Worm (Caenorhabditis elegans) whole organism, L3 larva: ENCODE data around the gene lips-11.

Experiments used
- R02D3.7 ChIP-seq: fragments of 150-350 bp; optimal IDR thresholded peaks from 2 replicates; lab custom pipeline; 2014; ENCODE audit warnings: missing biosample characterization, missing genetic modification characterization
- ZK546.5 ChIP-seq: sonication (generic microtip); optimal IDR thresholded peaks from 2 replicates; lab custom pipeline; 2017; ENCODE audit warnings: missing biosample characterization, missing genetic modification characterization
- aly-2 ChIP-seq: fragments of 150-350 bp; optimal IDR thresholded peaks from 2 replicates; lab custom pipeline; 2014; ENCODE audit warnings: missing biosample characterization, missing genetic modification characterization
- ama-1 ChIP-seq: fragments of 150-350 bp; optimal IDR thresholded peaks from 2 replicates; lab custom pipeline; 2018
- ceh-28 ChIP-seq: fragments of 150-350 bp; optimal IDR thresholded peaks from 2 replicates; lab custom pipeline; 2014; ENCODE audit warnings: missing biosample characterization, missing genetic modification reagents, missing genetic modification characterization
- ceh-82 ChIP-seq: fragments of 150-350 bp; optimal IDR thresholded peaks from 2 replicates; lab custom pipeline; 2014; ENCODE audit warnings: missing biosample characterization, missing genetic modification characterization
- daf-12 ChIP-seq: fragments of 150-350 bp; optimal IDR thresholded peaks from 2 replicates; lab custom pipeline; 2014; ENCODE audit warnings: missing biosample characterization, missing genetic modification reagents, missing genetic modification characterization
- egl-27 ChIP-seq: sonication (generic microtip); optimal IDR thresholded peaks from 4 replicates; lab custom pipeline; 2017; ENCODE audit warnings: missing biosample characterization, missing genetic modification reagents, missing genetic modification characterization
- elt-2 ChIP-seq: sonication (generic microtip); optimal IDR thresholded peaks from 2 replicates; lab custom pipeline; 2016; ENCODE audit warnings: missing genetic modification reagents, mild to moderate bottlenecking, missing genetic modification characterization, missing compliant biosample characterization
- elt-3 ChIP-seq, 3 experiments: fragments of 150-350 bp in 1 of 3; sonication (generic microtip) in 2 of 3; optimal IDR thresholded peaks; 2 replicates in 2 of 3; 4 replicates in 1 of 3; lab custom pipeline; 2014 to 2017; ENCODE audit warnings: missing biosample characterization in 3 of 3, missing genetic modification characterization in 3 of 3
- eor-1 ChIP-seq, 2 experiments: fragments of 150-350 bp; optimal IDR thresholded peaks; 2 replicates each; lab custom pipeline; 2014 to 2018; ENCODE audit warnings: missing biosample characterization in 2 of 2, missing genetic modification characterization in 2 of 2
- fkh-10 ChIP-seq: sonication (generic microtip); optimal IDR thresholded peaks from 2 replicates; lab custom pipeline; 2017; ENCODE audit warnings: missing biosample characterization, missing genetic modification reagents, missing genetic modification characterization
- fkh-2 ChIP-seq: fragments of 150-350 bp; optimal IDR thresholded peaks from 2 replicates; lab custom pipeline; 2014; ENCODE audit warnings: missing biosample characterization, missing genetic modification reagents, missing genetic modification characterization
- jun-1 ChIP-seq: fragments of 150-350 bp; optimal IDR thresholded peaks from 2 replicates; lab custom pipeline; 2014; ENCODE audit warnings: missing biosample characterization, missing genetic modification reagents, missing genetic modification characterization
- lin-15B ChIP-seq: fragments of 150-350 bp; optimal IDR thresholded peaks from 2 replicates; lab custom pipeline; 2014; ENCODE audit warnings: missing biosample characterization, missing genetic modification characterization
- lin-39 ChIP-seq: fragments of 150-350 bp; optimal IDR thresholded peaks from 2 replicates; lab custom pipeline; 2018; ENCODE audit warnings: missing biosample characterization, missing genetic modification reagents, missing genetic modification characterization
- lsy-12 ChIP-seq: sonication (generic microtip); optimal IDR thresholded peaks from 2 replicates; lab custom pipeline; 2016; ENCODE audit warnings: mild to moderate bottlenecking, missing genetic modification characterization, missing compliant biosample characterization
- mml-1 ChIP-seq: fragments of 150-350 bp; sonication (generic microtip); optimal IDR thresholded peaks from 3 replicates; lab custom pipeline; 2014; ENCODE audit warnings: missing biosample characterization, missing genetic modification characterization
- nhr-11 ChIP-seq: fragments of 150-350 bp; optimal IDR thresholded peaks from 2 replicates; lab custom pipeline; 2014; ENCODE audit warnings: missing biosample characterization, missing genetic modification characterization
- nhr-23 ChIP-seq: fragments of 150-350 bp; optimal IDR thresholded peaks from 2 replicates; lab custom pipeline; 2014; ENCODE audit warnings: missing biosample characterization, missing genetic modification reagents, missing genetic modification characterization
- nhr-237 ChIP-seq: fragments of 150-350 bp; optimal IDR thresholded peaks from 2 replicates; lab custom pipeline; 2014; ENCODE audit warnings: missing biosample characterization, missing genetic modification characterization
- nhr-25 ChIP-seq: sonication (generic microtip); optimal IDR thresholded peaks from 2 replicates; lab custom pipeline; 2017; ENCODE audit warnings: missing biosample characterization, missing genetic modification characterization
- nhr-28 ChIP-seq: fragments of 150-350 bp; optimal IDR thresholded peaks from 2 replicates; lab custom pipeline; 2014; ENCODE audit warnings: missing biosample characterization, missing genetic modification characterization
- nhr-43 ChIP-seq: sonication (generic microtip); optimal IDR thresholded peaks from 2 replicates; lab custom pipeline; 2016; ENCODE audit warnings: mild to moderate bottlenecking, missing genetic modification characterization, missing compliant biosample characterization; ENCODE audit not compliant: poor library complexity, severe bottlenecking
- nhr-67 ChIP-seq: fragments of 150-350 bp; optimal IDR thresholded peaks from 2 replicates; lab custom pipeline; 2014; ENCODE audit warnings: missing biosample characterization, missing genetic modification characterization
- nhr-77 ChIP-seq: fragments of 150-350 bp; optimal IDR thresholded peaks from 2 replicates; lab custom pipeline; 2014; ENCODE audit warnings: missing biosample characterization, missing genetic modification characterization
- pha-4 ChIP-seq: fragments of 150-350 bp; optimal IDR thresholded peaks from 2 replicates; lab custom pipeline; 2014; ENCODE audit warnings: missing biosample characterization, missing genetic modification reagents, missing genetic modification characterization
- pqm-1 ChIP-seq: fragments of 150-350 bp; optimal IDR thresholded peaks from 2 replicates; lab custom pipeline; 2017; ENCODE audit warnings: missing biosample characterization, missing genetic modification characterization, inconsistent platforms
- sea-2 ChIP-seq: fragments of 150-350 bp; sonication (generic microtip); optimal IDR thresholded peaks from 4 replicates; lab custom pipeline; 2014; ENCODE audit warnings: missing biosample characterization, missing genetic modification reagents, missing genetic modification characterization
- skn-1 ChIP-seq: fragments of 150-350 bp; optimal IDR thresholded peaks from 2 replicates; lab custom pipeline; 2014; ENCODE audit warnings: missing biosample characterization, missing genetic modification characterization
- tbx-2 ChIP-seq: sonication (generic microtip); optimal IDR thresholded peaks from 2 replicates; lab custom pipeline; 2016; ENCODE audit warnings: mild to moderate bottlenecking, missing genetic modification characterization, missing compliant biosample characterization
- unc-39 ChIP-seq: sonication (generic microtip); optimal IDR thresholded peaks from 4 replicates; lab custom pipeline; 2017; ENCODE audit warnings: missing biosample characterization, missing genetic modification characterization
- unc-62 ChIP-seq: fragments of 150-350 bp; sonication (generic microtip); optimal IDR thresholded peaks from 4 replicates; lab custom pipeline; 2014; ENCODE audit warnings: missing biosample characterization, missing genetic modification reagents, missing genetic modification characterization
- zag-1 ChIP-seq: fragments of 150-350 bp; optimal IDR thresholded peaks from 2 replicates; lab custom pipeline; 2014; ENCODE audit warnings: missing biosample characterization, missing genetic modification characterization
- ztf-11 ChIP-seq: fragments of 150-350 bp; optimal IDR thresholded peaks from 2 replicates; lab custom pipeline; 2014; ENCODE audit warnings: missing biosample characterization, missing genetic modification characterization
- ztf-4 ChIP-seq: fragments of 150-350 bp; optimal IDR thresholded peaks from 2 replicates; lab custom pipeline; 2014; ENCODE audit warnings: missing biosample characterization, missing genetic modification characterization

lips-11 gene

ce11 chrII:1136485-1136884 lies 25.7 kb upstream of the lips-11 start, which contains the start of gene pod-2:
Gene pod-2 (plus strand): TSS chrII:1136785.
- TF ChIP-seq egl-27 (tag; lab: Kevin White, UChicago) (no peak), ceh-82 (tag; lab: Kevin White, UChicago) (no peak), nhr-43 (tag; lab: Kevin White, UChicago) (no peak), elt-3 (tag; optimal IDR thresholded peaks at IDR 0.05; lab: Kevin White, UChicago) (no peak), sea-2 (GFP tag; lab: Kevin White, UChicago) (no peak), lsy-12 (tag; lab: Kevin White, UChicago) (no peak), nhr-67 (tag; lab: Kevin White, UChicago) (no peak), nhr-237 (tag; lab: Kevin White, UChicago) (no peak), nhr-11 (no peak), ama-1 (lab: Kevin White, UChicago) (no peak), tbx-2 (tag; lab: Kevin White, UChicago) (no peak), nhr-23 (tag; lab: Kevin White, UChicago) (no peak), ZK546.5 (tag; lab: Kevin White, UChicago) (no peak), R02D3.7 (tag; lab: Kevin White, UChicago) (no peak), pqm-1 (tag; lab: Kevin White, UChicago) (no peak)

DNA sequence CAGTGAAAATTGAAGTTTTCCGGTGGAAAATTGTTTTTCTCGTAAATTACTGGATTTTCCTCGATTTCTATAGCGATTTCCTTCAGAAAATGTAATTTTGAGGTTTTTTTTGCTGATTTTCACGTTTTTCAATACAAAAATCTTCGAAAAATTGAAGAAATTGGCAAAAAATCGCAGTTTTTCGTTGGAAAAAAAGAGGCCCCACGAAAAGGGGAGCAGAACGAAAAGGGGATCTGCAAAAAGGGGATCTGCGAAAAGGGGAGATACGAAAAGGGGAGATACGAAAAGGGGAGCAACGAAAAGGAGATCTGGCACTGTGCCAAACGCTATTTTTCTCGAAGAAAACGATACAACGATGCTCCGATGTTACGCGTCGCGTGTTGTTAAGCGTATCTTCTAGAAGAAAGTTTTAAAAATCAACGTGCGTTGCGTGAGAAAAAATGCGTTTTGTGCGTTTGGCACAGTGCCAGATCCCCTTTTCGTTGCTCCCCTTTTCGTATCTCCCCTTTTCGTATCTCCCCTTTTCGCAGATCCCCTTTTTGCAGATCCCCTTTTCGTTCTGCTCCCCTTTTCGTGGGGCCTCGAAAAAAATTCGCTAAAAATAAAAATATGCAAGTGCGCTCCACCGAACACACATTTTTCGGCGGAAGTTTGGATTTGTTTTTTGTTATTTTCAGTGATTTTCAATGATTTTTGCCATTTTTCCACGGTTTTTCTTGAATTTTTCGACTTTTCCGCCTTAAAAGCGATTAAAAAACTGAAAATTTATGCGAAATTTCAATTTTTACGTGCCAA lies 23.7 kb upstream of the lips-11 start:
- peak; percentile 23 for TF ChIP-seq pha-4 (tag; lab: Kevin White, UChicago)
- peak; percentile 56 for TF ChIP-seq lsy-12 (tag; lab: Kevin White, UChicago)
- peak; percentile 45 for TF ChIP-seq lin-15B
- TF ChIP-seq nhr-23 (tag; lab: Kevin White, UChicago): peak; percentile 18
- peak; percentile 24 for TF ChIP-seq lin-39 (tag; lab: Kevin White, UChicago)

DNA sequence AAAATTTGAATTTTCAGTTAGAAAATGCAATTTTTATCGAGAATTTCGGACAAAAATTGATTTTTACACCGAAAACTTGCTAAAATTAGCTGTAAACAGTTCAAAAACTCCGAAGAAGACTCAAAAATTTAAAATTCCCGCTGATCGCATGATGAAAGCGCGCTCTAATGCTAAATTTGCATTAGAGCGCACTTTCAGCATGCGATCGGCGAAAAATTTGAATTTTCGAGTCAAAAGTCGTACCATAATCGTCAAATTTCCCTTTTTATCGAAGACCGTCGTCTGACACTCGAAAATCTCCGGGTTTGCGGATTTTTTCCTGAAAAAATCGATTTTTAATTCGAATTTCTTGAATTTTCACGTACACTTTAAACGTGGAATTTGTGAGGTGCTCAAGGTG lies 22.5 kb upstream of the lips-11 start:
- TF ChIP-seq fkh-10 (GFP tag; lab: Kevin White, UChicago): no peak
- TF ChIP-seq fkh-2 (tag; lab: Kevin White, UChicago): no peak
- no peak for TF ChIP-seq nhr-43 (tag; lab: Kevin White, UChicago)
- no peak for TF ChIP-seq unc-62 (GFP tag; lab: Kevin White, UChicago)
- no peak for TF ChIP-seq nhr-25
- TF ChIP-seq ceh-82 (tag; lab: Kevin White, UChicago): no peak
- no peak for TF ChIP-seq ceh-28 (tag; lab: Kevin White, UChicago)
- TF ChIP-seq nhr-67 (tag; lab: Kevin White, UChicago): no peak
- no peak for TF ChIP-seq aly-2 (tag; lab: Kevin White, UChicago)
- no peak for TF ChIP-seq elt-2 (tag; lab: Kevin White, UChicago)
- TF ChIP-seq, all 47 proteins: peak for 0

DNA sequence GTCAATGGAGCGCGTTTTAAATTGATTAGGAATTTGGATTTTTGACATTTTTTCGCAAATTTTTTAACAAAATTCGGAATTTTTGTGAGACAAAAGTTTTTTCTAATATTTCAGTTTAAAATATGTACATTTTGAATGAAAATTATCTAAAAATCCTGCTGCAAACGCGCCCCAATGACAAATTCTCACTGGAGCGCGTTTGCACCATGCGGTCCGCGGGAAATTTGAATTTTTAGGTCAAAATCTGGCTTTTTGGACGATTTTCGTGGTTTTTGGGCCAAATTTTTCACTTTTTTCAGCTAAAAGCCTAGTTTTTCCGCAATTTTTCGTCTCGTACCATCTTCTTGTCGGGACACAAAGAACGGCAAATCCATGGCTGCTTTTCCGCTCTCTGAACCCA lies 21.9 kb upstream of the lips-11 start:
- no peak for TF ChIP-seq daf-12

- TF ChIP-seq ztf-4 (tag; lab: Kevin White, UChicago) (no peak), nhr-28 (no peak), daf-12 (no peak), zag-1 (tag; lab: Kevin White, UChicago) (no peak), unc-62 (GFP tag; lab: Kevin White, UChicago) (no peak), ceh-28 (tag; lab: Kevin White, UChicago) (no peak), nhr-11 (no peak), ztf-11 (no peak), skn-1 (tag; lab: Kevin White, UChicago) (no peak)
These were observed 21.0 kb upstream of the lips-11 start for ce11 chrII:1131821-1132220.

DNA sequence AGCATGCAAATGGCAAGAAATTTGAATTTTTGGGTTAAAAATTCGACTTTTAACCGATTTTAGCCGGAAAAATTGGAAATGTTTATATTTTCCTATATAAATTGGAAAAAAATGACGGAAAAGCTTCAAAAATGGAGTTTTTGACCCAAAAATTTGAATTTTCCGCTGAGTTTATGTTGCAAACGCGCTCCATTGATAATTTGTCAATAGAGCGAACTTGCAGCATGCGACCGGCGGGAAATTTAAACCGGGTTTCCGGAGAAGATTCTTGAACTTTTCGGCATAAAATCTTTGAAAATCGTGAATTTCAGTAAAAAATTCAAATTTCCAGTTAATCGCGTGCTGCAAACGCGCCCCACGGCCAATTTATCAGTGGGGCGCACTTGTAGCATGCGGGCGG lies 20.6 kb upstream of the lips-11 start:
- no peak for TF ChIP-seq tbx-2 (tag; lab: Kevin White, UChicago)
- TF ChIP-seq pha-4 (tag; lab: Kevin White, UChicago): no peak
- no peak for TF ChIP-seq sea-2 (GFP tag; lab: Kevin White, UChicago)
- no peak for TF ChIP-seq unc-62 (GFP tag; lab: Kevin White, UChicago)
- no peak for TF ChIP-seq jun-1 (tag; lab: Kevin White, UChicago)
- no peak for TF ChIP-seq nhr-28
- TF ChIP-seq eor-1 (tag; optimal IDR thresholded peaks at IDR 0.05; lab: Kevin White, UChicago): no peak
- TF ChIP-seq nhr-77 (tag; lab: Kevin White, UChicago): no peak
- no peak for TF ChIP-seq mml-1 (tag; lab: Kevin White, UChicago)
- TF ChIP-seq nhr-237 (tag; lab: Kevin White, UChicago): no peak
- no peak for TF ChIP-seq elt-3 (tag; optimal IDR thresholded peaks at IDR 0.05; lab: Kevin White, UChicago)
- TF ChIP-seq lin-15B: no peak
- TF ChIP-seq ZK546.5 (tag; lab: Kevin White, UChicago): no peak
- TF ChIP-seq unc-39 (tag; lab: Kevin White, UChicago): no peak
- no peak for TF ChIP-seq ztf-11
